Fruit fly (Drosophila melanogaster): ENCODE data around the gene Dad.
A peak's percentile ranks its signal among the peaks of the same experiment; 100 is the strongest.

The Dad gene

DNA sequence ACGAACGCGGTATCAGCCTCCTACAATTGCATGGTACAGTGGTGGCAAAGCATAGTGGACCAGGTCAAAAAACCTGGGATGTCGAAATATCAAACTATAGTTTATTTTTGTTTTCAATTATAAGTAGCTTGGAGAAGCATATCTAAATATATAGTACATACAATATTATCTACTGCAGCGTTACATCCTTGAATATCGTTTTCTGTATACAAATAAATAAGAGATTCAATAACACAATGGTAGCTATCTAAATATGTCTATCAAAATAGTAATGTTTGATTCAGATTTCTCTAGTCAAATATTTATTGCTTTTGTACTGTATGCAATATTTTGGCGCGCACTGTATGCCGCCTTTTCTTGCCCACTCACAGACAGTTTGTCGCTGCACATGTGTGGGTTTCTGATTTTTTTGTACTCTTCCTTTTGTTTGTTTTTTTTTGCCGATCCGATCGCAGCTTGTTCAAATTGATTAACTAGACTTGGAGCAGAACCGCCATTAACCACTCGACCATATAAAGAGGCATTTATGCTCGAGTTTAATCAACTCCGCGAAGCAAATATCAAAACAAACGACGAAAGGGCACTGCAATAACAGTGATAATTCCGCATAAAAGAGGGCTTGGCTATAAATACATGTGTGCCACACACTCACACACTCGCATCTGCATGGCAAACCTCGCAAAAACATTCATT is 27.0 kb downstream of the Dad start (continued):
- peak; percentile 69 for TF ChIP-seq CG1024 (GFP tag; IDR thresholded peaks at IDR 0.05)
- TF ChIP-seq ftz-f1 (GFP tag; optimal IDR thresholded peaks at IDR 0.05), result peak; percentile 33
- TF ChIP-seq CG10274 (GFP tag; optimal IDR thresholded peaks at IDR 0.05), result peak; percentile 77
- TF ChIP-seq crp (GFP tag; optimal IDR thresholded peaks at IDR 0.05), result peak in 1 of 2 experiments; percentile 53
- TF ChIP-seq CG4730 (GFP tag; IDR thresholded peaks at IDR 0.05), result peak; percentile 82
- peak; percentile 95 for TF ChIP-seq run (tag; optimal IDR thresholded peaks at IDR 0.05)
- peak; percentile 88 for TF ChIP-seq mam (GFP tag; optimal IDR thresholded peaks at IDR 0.05)
- peak; percentile 94 for TF ChIP-seq oc (tag; optimal IDR thresholded peaks at IDR 0.05)
- no peak for TF ChIP-seq Tbp (GFP tag; optimal IDR thresholded peaks at IDR 0.05)
- TF ChIP-seq CG34224 (GFP tag; IDR thresholded peaks at IDR 0.05; ENCODE audit: partially characterized antibody), result no peak; the same call in 2 of the 3 replicates
- peak; percentile 95 for TF ChIP-seq grau (tag; optimal IDR thresholded peaks at IDR 0.05)
- TF ChIP-seq pho (GFP tag; optimal IDR thresholded peaks at IDR 0.05), result peak; percentile 89
- peak; percentile 87 for TF ChIP-seq Mad (GFP tag; optimal IDR thresholded peaks at IDR 0.05)
- peak; percentile 87 for TF ChIP-seq CG10543 (GFP tag; optimal IDR thresholded peaks at IDR 0.05)
- peak; percentile 83 for TF ChIP-seq CG31224 (GFP tag; IDR thresholded peaks at IDR 0.05)
- TF ChIP-seq CG8478 (optimal IDR thresholded peaks at IDR 0.05), result no peak
- peak; percentile 87 to 92 for TF ChIP-seq Pdp1 (GFP tag; optimal IDR thresholded peaks at IDR 0.05)
- peak; percentile 41; the same call in 1 of the 2 replicates for TF ChIP-seq Dip2 (GFP tag; IDR thresholded peaks at IDR 0.05)
- TF ChIP-seq Doc3 (GFP tag; IDR thresholded peaks at IDR 0.05; ENCODE audit: partially characterized antibody), result no peak
- peak; percentile 97 for TF ChIP-seq unpg (GFP tag; optimal IDR thresholded peaks at IDR 0.05)
- TF ChIP-seq jigr1 (GFP tag; IDR thresholded peaks at IDR 0.05), result peak; percentile 86; the same call in 2 of the 3 replicates
- TF ChIP-seq seq (GFP tag; IDR thresholded peaks at IDR 0.05), result peak; percentile 96
- TF ChIP-seq her (GFP tag; optimal IDR thresholded peaks at IDR 0.05), result peak; percentile 78
- TF ChIP-seq Aef1 (GFP tag; IDR thresholded peaks at IDR 0.05), result peak; percentile 90
- peak; percentile 95 for TF ChIP-seq BtbVII (GFP tag; optimal IDR thresholded peaks at IDR 0.05)
- TF ChIP-seq vfl (GFP tag; optimal IDR thresholded peaks at IDR 0.05), result peak; percentile 90
- TF ChIP-seq z (GFP tag; IDR thresholded peaks at IDR 0.05), result peak; percentile 74; the same call in 2 of the 3 replicates
- peak; percentile 90 for TF ChIP-seq CG12071 (GFP tag; optimal IDR thresholded peaks at IDR 0.05)
- peak; percentile 87 for TF ChIP-seq CG3726 (GFP tag; IDR thresholded peaks at IDR 0.05)
- TF ChIP-seq CG15696 (tag; optimal IDR thresholded peaks at IDR 0.05), result peak; percentile 85
- peak; percentile 90 for TF ChIP-seq kah (GFP tag; optimal IDR thresholded peaks at IDR 0.05)
- TF ChIP-seq ken (GFP tag; IDR thresholded peaks at IDR 0.05), result peak; percentile 90
- peak; percentile 86 for TF ChIP-seq ttk (GFP tag; IDR thresholded peaks at IDR 0.05)
- TF ChIP-seq CG8089 (GFP tag; optimal IDR thresholded peaks at IDR 0.05), result peak; percentile 83
- peak; percentile 80 for TF ChIP-seq grn (GFP tag; optimal IDR thresholded peaks at IDR 0.05)
- peak; percentile 87 for TF ChIP-seq CG1603 (tag; optimal IDR thresholded peaks at IDR 0.05)
- TF ChIP-seq Mrtf (GFP tag; IDR thresholded peaks at IDR 0.05), result peak; percentile 88
- TF ChIP-seq CG18764 (GFP tag; optimal IDR thresholded peaks at IDR 0.05), result peak; percentile 91
- TF ChIP-seq nerfin-2 (GFP tag; IDR thresholded peaks at IDR 0.05; ENCODE audit: partially characterized antibody), result no peak
- peak; percentile 81 for TF ChIP-seq eyg (GFP tag; optimal IDR thresholded peaks at IDR 0.05)
- TF ChIP-seq ase (GFP tag; IDR thresholded peaks at IDR 0.05), result peak; percentile 91
- TF ChIP-seq btn (GFP tag; optimal IDR thresholded peaks at IDR 0.05), result peak; percentile 71
- TF ChIP-seq sob (GFP tag; IDR thresholded peaks at IDR 0.05), result peak; percentile 91
- TF ChIP-seq tgo (GFP tag; IDR thresholded peaks at IDR 0.05), result peak; percentile 95
- TF ChIP-seq E2f1 (GFP tag; IDR thresholded peaks at IDR 0.05), result peak; percentile 94
- peak; percentile 83 for TF ChIP-seq shn (GFP tag; optimal IDR thresholded peaks at IDR 0.05)
- peak; percentile 94 for TF ChIP-seq Awh (GFP tag; IDR thresholded peaks at IDR 0.05)
- peak; percentile 82 for TF ChIP-seq zen (tag; optimal IDR thresholded peaks at IDR 0.05)
- peak; percentile 91 for TF ChIP-seq CG13123 (GFP tag; optimal IDR thresholded peaks at IDR 0.05)
- TF ChIP-seq CG17568 (GFP tag; optimal IDR thresholded peaks at IDR 0.05), result peak; percentile 92

All from whole organism, embryonic.